Worm (Caenorhabditis elegans) whole organism, L4 larva: ENCODE results near the gene inx-18.

ENCODE experiments used
- ceh-20 ChIP-seq: fragments of 200-800 bp; sonication (Bioruptor generic); IDR thresholded peaks from 2 replicates; pipeline ENCODE4 v1.3.6; 2022; ENCODE audit warnings: missing genetic modification reagents, missing genetic modification characterization, missing compliant biosample characterization
- mep-1 ChIP-seq: fragments of 150-350 bp; sonication (generic microtip); optimal IDR thresholded peaks from 3 replicates; lab custom pipeline; 2014; ENCODE audit warnings: missing biosample characterization, missing genetic modification characterization

DNA sequence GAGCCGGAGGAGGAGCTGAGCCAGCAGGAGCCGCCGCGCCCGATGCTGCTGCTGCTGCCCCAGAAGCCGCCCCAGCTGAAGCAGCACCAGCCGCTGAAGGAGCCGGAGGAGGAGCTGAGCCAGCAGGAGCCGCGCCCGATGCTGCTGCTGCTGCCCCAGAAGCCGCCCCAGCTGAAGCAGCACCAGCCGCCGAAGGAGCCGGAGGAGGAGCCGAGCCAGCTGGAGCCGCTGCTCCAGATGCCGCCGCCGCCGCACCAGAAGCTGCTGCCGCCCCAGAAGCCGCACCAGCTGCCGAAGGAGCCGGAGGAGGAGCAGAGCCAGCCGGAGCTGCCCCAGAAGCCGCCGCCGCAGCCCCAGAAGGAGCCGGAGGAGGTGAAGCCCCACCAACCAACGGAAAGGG lies 724 bp upstream of the inx-18 start:
- TF ChIP-seq ceh-20 = no peak
- TF ChIP-seq mep-1 (tag; lab: Kevin White, UChicago) = no peak
